Worm (Caenorhabditis elegans) whole organism, early embryonic: ENCODE data around the gene F12F6.1.

Experiments
- B0310.2 ChIP-seq: sonication (generic microtip); optimal IDR thresholded peaks from 2 replicates; lab custom pipeline; 2016; ENCODE audit warnings: mild to moderate bottlenecking, missing genetic modification characterization, missing compliant biosample characterization
- F13C5.2 ChIP-seq: sonication (generic microtip); optimal IDR thresholded peaks from 2 replicates; lab custom pipeline; 2017; ENCODE audit warnings: mild to moderate bottlenecking, missing genetic modification characterization, inconsistent platforms, missing compliant biosample characterization
- aly-1 ChIP-seq: sonication (generic microtip); optimal IDR thresholded peaks from 2 replicates; lab custom pipeline; 2016; ENCODE audit warnings: missing genetic modification characterization, missing compliant biosample characterization
- ama-1 ChIP-seq: fragments of 150-350 bp; optimal IDR thresholded peaks from 2 replicates; lab custom pipeline; 2014
- ceh-13 ChIP-seq: fragments of 200-800 bp; sonication (Bioruptor generic); optimal IDR thresholded peaks from 2 replicates; lab custom pipeline; 2018; ENCODE audit warnings: mild to moderate bottlenecking, missing genetic modification characterization, missing compliant biosample characterization
- ceh-36 ChIP-seq: sonication (generic microtip); optimal IDR thresholded peaks from 2 replicates; lab custom pipeline; 2016; ENCODE audit warnings: missing genetic modification characterization, inconsistent platforms, missing compliant biosample characterization
- ets-7 ChIP-seq: sonication (generic microtip); optimal IDR thresholded peaks from 2 replicates; lab custom pipeline; 2016; ENCODE audit warnings: missing genotype, missing genetic modification characterization, missing compliant biosample characterization
- flt-1 ChIP-seq: fragments of 200-800 bp; sonication (Bioruptor generic); IDR thresholded peaks from 2 replicates; pipeline ENCODE4 v1.3.6; 2022; ENCODE audit warnings: missing genetic modification characterization, missing compliant biosample characterization
- hmbx-1 ChIP-seq: sonication (generic microtip); optimal IDR thresholded peaks from 2 replicates; lab custom pipeline; 2016; ENCODE audit warnings: mild to moderate bottlenecking, missing genetic modification characterization, missing compliant biosample characterization
- hmg-4 ChIP-seq: fragments of 200-800 bp; sonication (Bioruptor generic); optimal IDR thresholded peaks from 2 replicates; lab custom pipeline; 2018; ENCODE audit warnings: mild to moderate bottlenecking, missing genetic modification characterization, missing compliant biosample characterization
- hnd-1 ChIP-seq: sonication (generic microtip); optimal IDR thresholded peaks from 2 replicates; lab custom pipeline; 2016; ENCODE audit warnings: missing genetic modification characterization, missing compliant biosample characterization
- pes-1 ChIP-seq: fragments of 200-800 bp; sonication (Bioruptor generic); IDR thresholded peaks from 2 replicates; pipeline ENCODE4 v1.3.6; 2022; ENCODE audit warnings: missing genetic modification reagents, missing genetic modification characterization, missing compliant biosample characterization
- scrt-1 ChIP-seq: fragments of 200-800 bp; sonication (Bioruptor generic); IDR thresholded peaks from 2 replicates; pipeline ENCODE4 v1.3.6; 2022; ENCODE audit warnings: missing genetic modification characterization, missing compliant biosample characterization
- sea-1 ChIP-seq: fragments of 200-800 bp; sonication (Bioruptor generic); conservative IDR thresholded peaks from 2 replicates; pipeline ENCODE4 v1.3.6; 2022; ENCODE audit warnings: missing genetic modification characterization, missing compliant biosample characterization
- tbx-11 ChIP-seq: fragments of 200-800 bp; sonication (Bioruptor generic); IDR thresholded peaks from 2 replicates; pipeline ENCODE4 v1.3.6; 2022; ENCODE audit warnings: missing genetic modification characterization, missing compliant biosample characterization
- tbx-37 ChIP-seq: fragments of 200-800 bp; sonication (Bioruptor generic); conservative IDR thresholded peaks from 2 replicates; pipeline ENCODE4 v1.3.6; 2022; ENCODE audit warnings: missing genetic modification reagents, missing genetic modification characterization, missing compliant biosample characterization
- tra-4 ChIP-seq: sonication (generic microtip); optimal IDR thresholded peaks from 2 replicates; lab custom pipeline; 2017; ENCODE audit warnings: missing genetic modification characterization, missing compliant biosample characterization

The F12F6.1 gene

ce11 chrIV:11582450-11583166 is 1.1 kb upstream of the F12F6.1 start:
- TF ChIP-seq ama-1 (lab: Kevin White, UChicago): no peak
- TF ChIP-seq pes-1 (GFP tag; lab: Robert Waterston, UW): peak; percentile 22; the same call in 1 of the 2 replicates
- peak; percentile 16 for TF ChIP-seq hmg-4 (GFP tag; lab: Kevin White, UChicago)

- TF ChIP-seq flt-1 (GFP tag; lab: Robert Waterston, UW) (no peak), ama-1 (lab: Kevin White, UChicago) (no peak), ceh-36 (tag; lab: Kevin White, UChicago) (no peak), ceh-13 (GFP tag; lab: Kevin White, UChicago) (no peak), pes-1 (GFP tag; lab: Robert Waterston, UW) (no peak), aly-1 (tag; lab: Kevin White, UChicago) (no peak), hmbx-1 (tag; lab: Kevin White, UChicago) (no peak), B0310.2 (tag; lab: Kevin White, UChicago) (no peak), sea-1 (GFP tag; lab: Robert Waterston, UW) (no peak), F13C5.2 (tag; lab: Kevin White, UChicago) (no peak), hnd-1 (tag; lab: Kevin White, UChicago) (no peak), tra-4 (tag; lab: Kevin White, UChicago) (no peak), ets-7 (tag; lab: Kevin White, UChicago) (no peak), tbx-11 (GFP tag; lab: Robert Waterston, UW) (no peak), tbx-37 (GFP tag; lab: Robert Waterston, UW) (no peak)
Measured at ce11 chrIV:11584853-11585252, 1.1 kb downstream of the F12F6.1 start.

ce11 chrIV:11586484-11586883 is 2.7 kb downstream of the F12F6.1 start:
- no peak for TF ChIP-seq ceh-36 (tag; lab: Kevin White, UChicago)
- no peak for TF ChIP-seq sea-1 (GFP tag; lab: Robert Waterston, UW)
- TF ChIP-seq flt-1 (GFP tag; lab: Robert Waterston, UW): no peak
- no peak for TF ChIP-seq hmg-4 (GFP tag; lab: Kevin White, UChicago)
- no peak for TF ChIP-seq B0310.2 (tag; lab: Kevin White, UChicago)

ce11 chrIV:11592165-11592564 is 8.4 kb downstream of the F12F6.1 start, which contains the start of gene spe-36:
spe-36 (minus strand) TSS chrIV:11592265.
- TF ChIP-seq tra-4 (tag; lab: Kevin White, UChicago) (no peak), hmg-4 (GFP tag; lab: Kevin White, UChicago) (no peak), sea-1 (GFP tag; lab: Robert Waterston, UW) (no peak), B0310.2 (tag; lab: Kevin White, UChicago) (no peak), ama-1 (lab: Kevin White, UChicago) (no peak), hmbx-1 (tag; lab: Kevin White, UChicago) (no peak), hnd-1 (tag; lab: Kevin White, UChicago) (no peak), tbx-37 (GFP tag; lab: Robert Waterston, UW) (no peak), tbx-11 (GFP tag; lab: Robert Waterston, UW) (no peak), scrt-1 (no peak)

ce11 chrIV:11592820-11593219 is 9.1 kb downstream of the F12F6.1 start:
- TF ChIP-seq tbx-11 (GFP tag; lab: Robert Waterston, UW) (no peak), tbx-37 (GFP tag; lab: Robert Waterston, UW) (peak; percentile 73; the same call in 1 of the 2 replicates), pes-1 (GFP tag; lab: Robert Waterston, UW) (0 out of 2 replicates have a peak, but pooled peaks have one; percentile 28), ama-1 (lab: Kevin White, UChicago) (no peak)

ce11 chrIV:11593415-11594190 is 9.8 kb downstream of the F12F6.1 start, which contains the start of gene F40F11.3:
F40F11.3 (minus strand) TSS chrIV:11594003.
- TF ChIP-seq ceh-36 (tag; lab: Kevin White, UChicago): no peak
- TF ChIP-seq tbx-11 (GFP tag; lab: Robert Waterston, UW): 0 out of 2 replicates have a peak, but pooled peaks have one; percentile 14
- peak; percentile 38 for TF ChIP-seq hmg-4 (GFP tag; lab: Kevin White, UChicago)
- peak; percentile 64 for TF ChIP-seq F13C5.2 (tag; lab: Kevin White, UChicago)

ce11 chrIV:11594191-11594673 is 10.5 kb downstream of the F12F6.1 start, which contains the start of gene mig-38:
mig-38 (plus strand) TSS chrIV:11594244.
- no peak for TF ChIP-seq scrt-1
- TF ChIP-seq sea-1 (GFP tag; lab: Robert Waterston, UW): peak; percentile 48; the same call in 1 of the 2 replicates
- TF ChIP-seq ets-7 (tag; lab: Kevin White, UChicago): no peak
- peak; percentile 45 for TF ChIP-seq hmg-4 (GFP tag; lab: Kevin White, UChicago)
- no peak for TF ChIP-seq F13C5.2 (tag; lab: Kevin White, UChicago)
- no peak for TF ChIP-seq flt-1 (GFP tag; lab: Robert Waterston, UW)
- no peak for TF ChIP-seq ceh-13 (GFP tag; lab: Kevin White, UChicago)
